Worm (Caenorhabditis elegans): ENCODE results near the gene alp-1.

The alp-1 gene

ce11 chrIV:8824145-8824833 lies 28.0 kb upstream of the alp-1 start, which contains the start of the genes col-117 and col-3:
Gene col-117, minus strand, starts transcription at chrIV:8824195.
Gene col-3, plus strand, starts transcription at chrIV:8824783.
- TF ChIP-seq sdc-2 (tag; optimal IDR thresholded peaks at IDR 0.05) (no peak), hlh-13 (GFP tag; optimal IDR thresholded peaks at IDR 0.05) (no peak), odd-2 (tag; optimal IDR thresholded peaks at IDR 0.05) (no peak), ceh-45 (GFP tag; IDR thresholded peaks at IDR 0.05) (no peak), K09A11.1 (tag; optimal IDR thresholded peaks at IDR 0.05; ENCODE audit: insufficient read depth) (no peak), elt-2 (tag; optimal IDR thresholded peaks at IDR 0.05) (no peak), hlh-8 (tag; optimal IDR thresholded peaks at IDR 0.05) (no peak), F13H6.1 (tag; optimal IDR thresholded peaks at IDR 0.05) (no peak), fkh-10 (GFP tag; optimal IDR thresholded peaks at IDR 0.05) (no peak), lim-6 (tag; optimal IDR thresholded peaks at IDR 0.05) (no peak), lin-11 (tag; optimal IDR thresholded peaks at IDR 0.05) (no peak), ceh-9 (tag; optimal IDR thresholded peaks at IDR 0.05) (no peak), ttx-3 (tag; optimal IDR thresholded peaks at IDR 0.05) (no peak), pag-3 (tag; optimal IDR thresholded peaks at IDR 0.05; ENCODE audit: borderline replicate concordance) (no peak), pat-9 (tag; optimal IDR thresholded peaks at IDR 0.05) (no peak), elt-4 (tag; optimal IDR thresholded peaks at IDR 0.05) (no peak), syd-9 (tag; optimal IDR thresholded peaks at IDR 0.05) (no peak), unc-86 (tag; optimal IDR thresholded peaks at IDR 0.05) (no peak), mec-3 (tag; optimal IDR thresholded peaks at IDR 0.05; ENCODE audit: borderline replicate concordance) (no peak), ceh-24 (tag; optimal IDR thresholded peaks at IDR 0.05) (no peak)

ce11 chrIV:8825997-8826605 lies 26.2 kb upstream of the alp-1 start:
- TF ChIP-seq hlh-13 (GFP tag; optimal IDR thresholded peaks at IDR 0.05) (no peak), ref-2 (tag; optimal IDR thresholded peaks at IDR 0.05) (no peak), tbx-2 (tag; optimal IDR thresholded peaks at IDR 0.05) (no peak), rnt-1 (tag; optimal IDR thresholded peaks at IDR 0.05) (no peak), elt-2 (tag; optimal IDR thresholded peaks at IDR 0.05) (no peak), unc-42 (tag; optimal IDR thresholded peaks at IDR 0.05) (no peak), che-1 (tag; optimal IDR thresholded peaks at IDR 0.05) (no peak)

- TF ChIP-seq ceh-48 (tag; optimal IDR thresholded peaks at IDR 0.05) (peak; percentile 88), syd-9 (tag; optimal IDR thresholded peaks at IDR 0.05) (no peak), mec-3 (tag; optimal IDR thresholded peaks at IDR 0.05; ENCODE audit: borderline replicate concordance) (no peak)
Observed at ce11 chrIV:8826606-8827000, 25.7 kb upstream of the alp-1 start.

- TF ChIP-seq Y22D7AL.16 (tag; optimal IDR thresholded peaks at IDR 0.05) (no peak), ceh-31 (tag; optimal IDR thresholded peaks at IDR 0.05) (no peak), rnt-1 (tag; optimal IDR thresholded peaks at IDR 0.05) (no peak), madf-2 (tag; optimal IDR thresholded peaks at IDR 0.05) (no peak), pat-9 (tag; optimal IDR thresholded peaks at IDR 0.05) (no peak), pax-1 (tag; optimal IDR thresholded peaks at IDR 0.05) (no peak), dve-1 (tag; optimal IDR thresholded peaks at IDR 0.05) (no peak), ceh-30 (tag; optimal IDR thresholded peaks at IDR 0.05) (no peak), sox-4 (tag; optimal IDR thresholded peaks at IDR 0.05) (no peak), che-1 (tag; optimal IDR thresholded peaks at IDR 0.05) (no peak), zip-5 (tag; optimal IDR thresholded peaks at IDR 0.05) (no peak), elt-2 (tag; optimal IDR thresholded peaks at IDR 0.05) (no peak), ref-2 (tag; optimal IDR thresholded peaks at IDR 0.05) (no peak), nhr-232 (tag; optimal IDR thresholded peaks at IDR 0.05) (no peak)
Observed at ce11 chrIV:8827500-8827899, 24.8 kb upstream of the alp-1 start, which contains the start of gene T28C6.7. Gene T28C6.7, plus strand, starts transcription at chrIV:8827800.
